Worm (Caenorhabditis elegans): ENCODE data around the gene nlr-1.

ce11 chrIV:12124314-12125084 lies 53.6 kb downstream of the nlr-1 start, which contains the start of gene dhhc-6:
- no peak for TF ChIP-seq hpl-2 (GFP tag; optimal IDR thresholded peaks at IDR 0.05)
- no peak for TF ChIP-seq ama-1 (optimal IDR thresholded peaks at IDR 0.05)
- TF ChIP-seq lsy-2 (tag; optimal IDR thresholded peaks at IDR 0.05) = no peak
- no peak for TF ChIP-seq skn-1 (tag; optimal IDR thresholded peaks at IDR 0.05)
- no peak for TF ChIP-seq mep-1 (tag; optimal IDR thresholded peaks at IDR 0.05)
- TF ChIP-seq hlh-4 (tag; optimal IDR thresholded peaks at IDR 0.05) = no peak
- no peak for TF ChIP-seq nhr-11 (tag; optimal IDR thresholded peaks at IDR 0.05)
- TF ChIP-seq sptf-1 (tag; optimal IDR thresholded peaks at IDR 0.05) = no peak
- TF ChIP-seq nhr-237 (tag; optimal IDR thresholded peaks at IDR 0.05) = no peak
- TF ChIP-seq unc-62 (GFP tag; optimal IDR thresholded peaks at IDR 0.05) = no peak
- TF ChIP-seq lin-39 (tag; optimal IDR thresholded peaks at IDR 0.05) = no peak
- no peak for TF ChIP-seq xbp-1 (tag; optimal IDR thresholded peaks at IDR 0.05)

Data from whole organism, L1 larva.